Fruit fly (Drosophila melanogaster) whole organism, pupa: ENCODE results near the gene CG46467.

Experiments
- CG13204 ChIP-seq: fragments of 200-800 bp; sonication (Bioruptor generic); optimal IDR thresholded peaks from 2 replicates; lab custom pipeline; 2018; ENCODE audit warnings: missing biosample characterization, mild to moderate bottlenecking, missing genetic modification characterization, moderate library complexity
- CG32121 ChIP-seq: fragments of 200-800 bp; sonication (Bioruptor generic); IDR thresholded peaks from 2 replicates; pipeline ENCODE4 v1.3.6; 2022; ENCODE audit warnings: missing biosample characterization, missing genetic modification characterization
- fd96Ca ChIP-seq: fragments of 200-800 bp; sonication (Bioruptor generic); IDR thresholded peaks from 3 replicates; pipeline ENCODE4 v1.3.6; 2022; ENCODE audit warnings: missing biosample characterization, missing genetic modification characterization
- gl ChIP-seq: fragments of 200-800 bp; sonication (Bioruptor generic); optimal IDR thresholded peaks from 2 replicates; lab custom pipeline; 2018; ENCODE audit warnings: missing biosample characterization, mild to moderate bottlenecking, missing genetic modification characterization

- TF ChIP-seq CG13204 (no peak), CG32121 (GFP tag; lab: Robert Waterston, UW) (no peak), fd96Ca (GFP tag; lab: Robert Waterston, UW) (no peak), gl (tag; lab: Kevin White, UChicago) (no peak)
Observed at dm6 chr3R:9891948-9892608, 17.6 kb downstream of the CG46467 start.
